Fruit fly (Drosophila melanogaster) whole organism, embryonic: ENCODE results near the gene ClpP.
A peak's percentile ranks its signal among the peaks of the same experiment; 100 is the strongest.

Source experiments
- CG10654 ChIP-seq: fragments of 200-800 bp; sonication (Bioruptor generic); optimal IDR thresholded peaks from 2 replicates; lab custom pipeline; 2016; ENCODE audit warnings: missing biosample characterization, missing genetic modification characterization
- CG11504 ChIP-seq: fragments of 200-800 bp; sonication (Bioruptor generic); optimal IDR thresholded peaks from 3 replicates; lab custom pipeline; 2019; ENCODE audit warnings: missing biosample characterization, mild to moderate bottlenecking, missing genetic modification characterization, moderate library complexity
- CG12155 ChIP-seq: fragments of 200-800 bp; sonication (Bioruptor generic); optimal IDR thresholded peaks from 3 replicates; lab custom pipeline; 2016; ENCODE audit warnings: missing biosample characterization, missing genetic modification characterization
- CG12236 ChIP-seq: fragments of 200-800 bp; sonication (Bioruptor generic); optimal IDR thresholded peaks from 2 replicates; lab custom pipeline; 2016; ENCODE audit warnings: missing biosample characterization, missing genetic modification characterization
- CG12769 ChIP-seq: fragments of 200-800 bp; sonication (Bioruptor generic); optimal IDR thresholded peaks from 2 replicates; lab custom pipeline; 2019; ENCODE audit warnings: missing biosample characterization, mild to moderate bottlenecking, missing genetic modification characterization, moderate library complexity
- CG13424 ChIP-seq: fragments of 200-800 bp; sonication (Bioruptor generic); optimal IDR thresholded peaks from 2 replicates; lab custom pipeline; 2019; ENCODE audit warnings: missing biosample characterization, mild to moderate bottlenecking, missing genetic modification characterization, moderate library complexity
- CG14710 ChIP-seq: fragments of 200-800 bp; sonication (Bioruptor generic); optimal IDR thresholded peaks from 3 replicates; lab custom pipeline; 2019; ENCODE audit warnings: missing biosample characterization, mild to moderate bottlenecking, missing genetic modification characterization, moderate library complexity
- CG15269 ChIP-seq: fragments of 200-800 bp; sonication (Bioruptor generic); optimal IDR thresholded peaks from 2 replicates; lab custom pipeline; 2018; ENCODE audit warnings: missing biosample characterization, mild to moderate bottlenecking, missing genetic modification characterization, moderate library complexity
- CG15696 ChIP-seq: fragments of 200-800 bp; sonication (Bioruptor generic); optimal IDR thresholded peaks from 2 replicates; lab custom pipeline; 2019; ENCODE audit warnings: missing biosample characterization, mild to moderate bottlenecking, missing genetic modification characterization, moderate library complexity
- CG16813 ChIP-seq: fragments of 200-800 bp; sonication (Bioruptor generic); IDR thresholded peaks from 3 replicates; pipeline ENCODE4 v1.3.6; 2022; ENCODE audit warnings: missing biosample characterization, missing genetic modification characterization; ENCODE audit not compliant: partially characterized antibody
- CG18764 ChIP-seq: fragments of 200-800 bp; sonication (Bioruptor generic); optimal IDR thresholded peaks from 3 replicates; lab custom pipeline; 2016; ENCODE audit warnings: missing biosample characterization, missing genetic modification characterization
- CG2199 ChIP-seq: fragments of 200-800 bp; sonication (Bioruptor generic); IDR thresholded peaks from 3 replicates; pipeline ENCODE4 v1.3.6; 2022; ENCODE audit warnings: missing biosample characterization, missing genetic modification characterization
- CG2678 ChIP-seq: fragments of 200-800 bp; sonication (Bioruptor generic); optimal IDR thresholded peaks from 3 replicates; lab custom pipeline; 2019; ENCODE audit warnings: missing biosample characterization, mild to moderate bottlenecking, missing genetic modification characterization, moderate library complexity
- CG4360 ChIP-seq: fragments of 200-800 bp; sonication (Bioruptor generic); IDR thresholded peaks from 2 replicates; pipeline ENCODE4 v1.3.6; 2022; ENCODE audit warnings: missing biosample characterization, missing genetic modification characterization
- CG6791 ChIP-seq: fragments of 200-800 bp; sonication (Bioruptor generic); IDR thresholded peaks from 3 replicates; pipeline ENCODE4 v1.3.6; 2022; ENCODE audit warnings: missing biosample characterization, missing genetic modification characterization; ENCODE audit not compliant: partially characterized antibody
- CG8478 ChIP-seq: fragments of >200 bp; optimal IDR thresholded peaks from 2 replicates; lab custom pipeline; 2018
- CG8924 ChIP-seq: fragments of 200-800 bp; optimal IDR thresholded peaks from 3 replicates; lab custom pipeline; 2019; ENCODE audit warnings: missing biosample characterization, mild to moderate bottlenecking, missing genetic modification characterization, moderate library complexity
- CG9215 ChIP-seq: fragments of 200-800 bp; sonication (Bioruptor generic); IDR thresholded peaks from 2 replicates; pipeline ENCODE4 v1.3.6; 2022; ENCODE audit warnings: missing biosample characterization, missing genetic modification characterization
- CHES-1-like ChIP-seq: fragments of 200-800 bp; sonication (Bioruptor generic); optimal IDR thresholded peaks from 2 replicates; lab custom pipeline; 2016; ENCODE audit warnings: missing biosample characterization, missing genetic modification characterization
- CrebB ChIP-seq: fragments of 200-800 bp; sonication (Bioruptor generic); optimal IDR thresholded peaks from 3 replicates; lab custom pipeline; 2018; ENCODE audit warnings: missing biosample characterization, mild to moderate bottlenecking, missing genetic modification characterization
- Mrtf ChIP-seq: fragments of 200-800 bp; sonication (Bioruptor generic); IDR thresholded peaks from 3 replicates; pipeline ENCODE4 v1.3.6; 2022; ENCODE audit warnings: missing biosample characterization, missing genetic modification characterization
- NC2β ChIP-seq: fragments of 200-800 bp; sonication (Bioruptor generic); optimal IDR thresholded peaks from 2 replicates; lab custom pipeline; 2016; ENCODE audit warnings: missing biosample characterization, missing genetic modification characterization
- Neu2 ChIP-seq: fragments of 200-800 bp; sonication (Bioruptor generic); optimal IDR thresholded peaks from 3 replicates; lab custom pipeline; 2016; ENCODE audit warnings: missing biosample characterization, missing genetic modification characterization, borderline replicate concordance
- Ptx1 ChIP-seq: fragments of 200-800 bp; sonication (Bioruptor generic); IDR thresholded peaks from 2 replicates; pipeline ENCODE4 v1.3.6; 2022; ENCODE audit warnings: missing biosample characterization, missing genetic modification characterization
- Stat92E ChIP-seq, 3 experiments: fragments of >200 bp in 2 of 3; fragments of 200-800 bp in 1 of 3; sonication (Bioruptor generic) in 1 of 3; optimal IDR thresholded peaks; 2 replicates each; lab custom pipeline; 2017 to 2019; ENCODE audit warnings: missing biosample characterization in 3 of 3, missing genetic modification characterization in 3 of 3, mild to moderate bottlenecking in 1 of 3, moderate library complexity in 1 of 3
- Xbp1 ChIP-seq: fragments of 200-800 bp; sonication (Bioruptor generic); optimal IDR thresholded peaks from 3 replicates; lab custom pipeline; 2016; ENCODE audit warnings: missing biosample characterization, mild to moderate bottlenecking, missing genetic modification characterization
- amos ChIP-seq: fragments of 200-800 bp; sonication (Bioruptor generic); IDR thresholded peaks from 2 replicates; pipeline ENCODE4 v1.3.6; 2022; ENCODE audit warnings: missing biosample characterization, missing genetic modification characterization; ENCODE audit not compliant: partially characterized antibody
- ase ChIP-seq: fragments of 200-800 bp; sonication (Bioruptor generic); IDR thresholded peaks from 3 replicates; pipeline ENCODE4 v1.3.6; 2022; ENCODE audit warnings: missing biosample characterization, missing genetic modification characterization
- caup ChIP-seq: fragments of 200-800 bp; sonication (Bioruptor generic); optimal IDR thresholded peaks from 3 replicates; lab custom pipeline; 2017; ENCODE audit warnings: missing biosample characterization, mild to moderate bottlenecking, missing genetic modification characterization, moderate library complexity; ENCODE audit not compliant: severe bottlenecking
- dati ChIP-seq: fragments of 200-800 bp; sonication (Bioruptor generic); IDR thresholded peaks from 2 replicates; pipeline ENCODE4 v1.3.6; 2022; ENCODE audit warnings: missing biosample characterization, missing genetic modification characterization
- dm ChIP-seq: fragments of 200-800 bp; sonication (Bioruptor generic); optimal IDR thresholded peaks from 3 replicates; lab custom pipeline; 2016; ENCODE audit warnings: missing biosample characterization, missing genetic modification characterization
- dpn ChIP-seq, 2 experiments: fragments of 200-800 bp; sonication (Bioruptor generic); optimal IDR thresholded peaks; 3 replicates each; lab custom pipeline; 2016; ENCODE audit warnings: missing biosample characterization in 2 of 2, missing genetic modification characterization in 2 of 2
- eyg ChIP-seq: fragments of 200-800 bp; sonication (Bioruptor generic); optimal IDR thresholded peaks from 3 replicates; lab custom pipeline; 2016; ENCODE audit warnings: missing biosample characterization, missing genetic modification characterization
- gcm2 ChIP-seq: fragments of 200-800 bp; sonication (Bioruptor generic); optimal IDR thresholded peaks from 2 replicates; lab custom pipeline; 2016; ENCODE audit warnings: missing biosample characterization, missing genetic modification characterization
- grau ChIP-seq: fragments of 200-800 bp; optimal IDR thresholded peaks from 3 replicates; lab custom pipeline; 2019; ENCODE audit warnings: missing biosample characterization, mild to moderate bottlenecking, missing genetic modification characterization, moderate library complexity
- jigr1 ChIP-seq: fragments of 200-800 bp; sonication (Bioruptor generic); IDR thresholded peaks from 3 replicates; pipeline ENCODE4 v1.3.6; 2022; ENCODE audit warnings: missing biosample characterization, missing genetic modification characterization
- jumu ChIP-seq: fragments of 200-800 bp; sonication (Bioruptor generic); optimal IDR thresholded peaks from 3 replicates; lab custom pipeline; 2016; ENCODE audit warnings: missing biosample characterization, missing genetic modification characterization
- kah ChIP-seq: fragments of 200-800 bp; sonication (Bioruptor generic); optimal IDR thresholded peaks from 2 replicates; lab custom pipeline; 2018; ENCODE audit warnings: missing biosample characterization, mild to moderate bottlenecking, missing genetic modification characterization
- kni ChIP-seq: fragments of 200-800 bp; sonication (Bioruptor generic); optimal IDR thresholded peaks from 3 replicates; lab custom pipeline; 2017; ENCODE audit warnings: mild to moderate bottlenecking, missing biosample characterization, missing genetic modification reagents, missing genetic modification characterization
- lmd ChIP-seq: fragments of 200-800 bp; sonication (Bioruptor generic); IDR thresholded peaks from 2 replicates; pipeline ENCODE4 v1.3.6; 2022; ENCODE audit warnings: missing biosample characterization, missing genetic modification characterization
- org-1 ChIP-seq: fragments of 200-800 bp; sonication (Bioruptor generic); optimal IDR thresholded peaks from 2 replicates; lab custom pipeline; 2017; ENCODE audit warnings: missing biosample characterization, missing genetic modification characterization
- pan ChIP-seq, 4 experiments: fragments of >200 bp in 3 of 4; fragments of 200-800 bp in 1 of 4; sonication (Bioruptor generic) in 1 of 4; optimal IDR thresholded peaks in 3 of 4; IDR thresholded peaks in 1 of 4; 2 replicates each; pipeline versions ENCODE4 v1.3.6 to Lab custom; 2017 to 2022; ENCODE audit warnings: missing biosample characterization in 2 of 4, missing genetic modification characterization in 2 of 4, mixed read lengths in 1 of 4
- peb ChIP-seq: fragments of 200-800 bp; sonication (Bioruptor generic); IDR thresholded peaks from 2 replicates; pipeline ENCODE4 v1.3.6; 2022; ENCODE audit warnings: missing biosample characterization, missing genetic modification characterization
- prd ChIP-seq, 3 experiments: fragments of >200 bp in 2 of 3; fragments of 200-800 bp in 1 of 3; sonication (Bioruptor generic) in 1 of 3; optimal IDR thresholded peaks in 2 of 3; IDR thresholded peaks in 1 of 3; 2 replicates in 2 of 3; 3 replicates in 1 of 3; pipeline versions ENCODE4 v1.3.6 to Lab custom; 2017 to 2022; ENCODE audit warnings: missing biosample characterization in 1 of 3, missing genetic modification characterization in 1 of 3
- psq ChIP-seq: fragments of 200-800 bp; sonication (Bioruptor generic); optimal IDR thresholded peaks from 2 replicates; lab custom pipeline; 2017; ENCODE audit warnings: missing biosample characterization, missing genetic modification characterization
- ranshi ChIP-seq: fragments of 200-800 bp; sonication (Bioruptor generic); IDR thresholded peaks from 2 replicates; pipeline ENCODE4 v1.3.6; 2022; ENCODE audit warnings: missing biosample characterization, missing genetic modification characterization
- so ChIP-seq: fragments of 200-800 bp; sonication (Bioruptor generic); IDR thresholded peaks from 3 replicates; pipeline ENCODE4 v1.3.6; 2022; ENCODE audit warnings: missing biosample characterization, missing genetic modification characterization
- toy ChIP-seq: fragments of 200-800 bp; sonication (Bioruptor generic); IDR thresholded peaks from 2 replicates; pipeline ENCODE4 v1.3.6; 2022; ENCODE audit warnings: missing biosample characterization, missing genetic modification characterization
- zfh2 ChIP-seq: fragments of 200-800 bp; sonication (Bioruptor generic); optimal IDR thresholded peaks from 2 replicates; lab custom pipeline; 2016; ENCODE audit warnings: missing biosample characterization, missing genetic modification characterization

The ClpP gene

dm6 chr2L:10386208-10386805, 29.7 kb downstream of the ClpP start, which contains the start of the genes Cdk1 and mRpS7 (continued):
- TF ChIP-seq toy: no peak
- TF ChIP-seq jumu (GFP tag; lab: Kevin White, UChicago): peak; percentile 33
- TF ChIP-seq peb (GFP tag; lab: Robert Waterston, UW): no peak
- no peak for TF ChIP-seq CG8478 (lab: Kevin White, UChicago)
- peak; percentile 65 for TF ChIP-seq Ptx1 (GFP tag; lab: Robert Waterston, UW)
- peak; percentile 87 for TF ChIP-seq CG8924 (tag; lab: Kevin White, UChicago)
- TF ChIP-seq CG14710 (tag; lab: Kevin White, UChicago): peak; percentile 87
- no peak for TF ChIP-seq Stat92E (GFP tag; optimal IDR thresholded peaks at IDR 0.05; lab: Kevin White, UChicago)
- no peak for TF ChIP-seq org-1
- no peak; the same call in 2 of the 3 replicates for TF ChIP-seq Mrtf (GFP tag; lab: Robert Waterston, UW)
- TF ChIP-seq ranshi (GFP tag; lab: Robert Waterston, UW): 0 out of 2 replicates have a peak, but pooled peaks have one; percentile 68
- no peak for TF ChIP-seq amos
- no peak for TF ChIP-seq CG6791 (GFP tag; lab: Robert Waterston, UW)
- TF ChIP-seq CG11504 (tag; lab: Kevin White, UChicago): peak; percentile 85
- TF ChIP-seq Xbp1: peak; percentile 77
- TF ChIP-seq CHES-1-like: peak; percentile 47
- no peak for TF ChIP-seq CG4360 (GFP tag; lab: Robert Waterston, UW)
- TF ChIP-seq eyg (GFP tag; lab: Kevin White, UChicago): no peak
- no peak for TF ChIP-seq CG16813 (GFP tag; lab: Robert Waterston, UW)
- TF ChIP-seq CG10654: peak; percentile 46
- TF ChIP-seq CG12236 (GFP tag; lab: Kevin White, UChicago): no peak
- no peak for TF ChIP-seq pan (optimal IDR thresholded peaks at IDR 0.05; lab: Kevin White, UChicago)
- TF ChIP-seq pan (GFP tag; optimal IDR thresholded peaks at IDR 0.05 in 1 of 2, IDR thresholded peaks at IDR 0.05 in 1 of 2): peak in 1 of 2 experiments; percentile 82
- peak; percentile 60; the same call in 2 of the 3 replicates for TF ChIP-seq ase (GFP tag; lab: Robert Waterston, UW)
- TF ChIP-seq psq: no peak
- no peak for TF ChIP-seq CG9215 (GFP tag; lab: Robert Waterston, UW)
- TF ChIP-seq CG2678: peak; percentile 87
- no peak for TF ChIP-seq CG2199 (GFP tag; lab: Robert Waterston, UW)
- TF ChIP-seq CG15269: peak; percentile 83
- no peak for TF ChIP-seq CG18764 (GFP tag; lab: Kevin White, UChicago)
- TF ChIP-seq dm (GFP tag; lab: Kevin White, UChicago): peak; percentile 43
- TF ChIP-seq dati (GFP tag; lab: Robert Waterston, UW): peak; percentile 16; the same call in 1 of the 2 replicates
- peak; percentile 13 for TF ChIP-seq gcm2 (GFP tag; lab: Kevin White, UChicago)
- TF ChIP-seq grau (tag; lab: Kevin White, UChicago): peak; percentile 81
- TF ChIP-seq caup (GFP tag; lab: Kevin White, UChicago): peak; percentile 52
- TF ChIP-seq dpn (GFP tag; optimal IDR thresholded peaks at IDR 0.05; lab: Kevin White, UChicago): peak; percentile 29 to 62
- peak; percentile 31 for TF ChIP-seq NC2β (GFP tag; lab: Kevin White, UChicago)
- no peak for TF ChIP-seq Neu2 (GFP tag; lab: Kevin White, UChicago)
- TF ChIP-seq CG12769 (tag; lab: Kevin White, UChicago): no peak
- TF ChIP-seq CG13424 (tag; lab: Kevin White, UChicago): peak; percentile 73
- TF ChIP-seq zfh2 (GFP tag; lab: Kevin White, UChicago): peak; percentile 52
- no peak for TF ChIP-seq kah (GFP tag; lab: Kevin White, UChicago)
- peak; percentile 69 for TF ChIP-seq CG12155 (GFP tag; lab: Kevin White, UChicago)
- TF ChIP-seq lmd (GFP tag; lab: Robert Waterston, UW): no peak; the same call in 1 of the 2 replicates
- TF ChIP-seq CG15696 (tag; lab: Kevin White, UChicago): peak; percentile 60
- peak; percentile 65; the same call in 1 of the 3 replicates for TF ChIP-seq jigr1 (GFP tag; lab: Robert Waterston, UW)
- no peak for TF ChIP-seq prd (optimal IDR thresholded peaks at IDR 0.05; lab: Kevin White, UChicago)
- peak; percentile 81 for TF ChIP-seq prd (GFP tag; IDR thresholded peaks at IDR 0.05; lab: Robert Waterston, UW)
- TF ChIP-seq so (GFP tag; lab: Robert Waterston, UW): 0 out of 3 replicates have a peak, but pooled peaks have one; percentile 34
- no peak for TF ChIP-seq CrebB (tag; lab: Kevin White, UChicago)
- no peak for TF ChIP-seq kni (GFP tag; lab: Kevin White, UChicago)
